Fruit fly (Drosophila melanogaster) whole organism, embryonic: Measurements from ENCODE around the gene Inx7.

ENCODE experiments used
- Adf1 ChIP-seq: fragments of 200-800 bp; sonication (Bioruptor generic); IDR thresholded peaks from 2 replicates; pipeline ENCODE4 v1.3.6; 2022; ENCODE audit warnings: missing biosample characterization, missing genetic modification characterization
- B-H2 ChIP-seq: fragments of 200-800 bp; sonication (Bioruptor generic); optimal IDR thresholded peaks from 2 replicates; lab custom pipeline; 2018; ENCODE audit warnings: missing biosample characterization, mild to moderate bottlenecking, missing genetic modification characterization
- CG10431 ChIP-seq: fragments of 200-800 bp; sonication (Bioruptor generic); optimal IDR thresholded peaks from 3 replicates; lab custom pipeline; 2018; ENCODE audit warnings: missing biosample characterization, mild to moderate bottlenecking, missing genetic modification characterization
- CG10959 ChIP-seq: fragments of 200-800 bp; sonication (Bioruptor generic); IDR thresholded peaks from 2 replicates; pipeline ENCODE4 v1.3.6; 2022; ENCODE audit warnings: missing biosample characterization, missing genetic modification characterization
- CG11093 ChIP-seq: fragments of 200-800 bp; sonication (Bioruptor generic); IDR thresholded peaks from 3 replicates; pipeline ENCODE4 v1.3.6; 2022; ENCODE audit warnings: missing biosample characterization, missing genetic modification characterization
- CG16815 ChIP-seq: fragments of 200-800 bp; sonication (Bioruptor generic); optimal IDR thresholded peaks from 3 replicates; lab custom pipeline; 2017; ENCODE audit warnings: missing biosample characterization, mild to moderate bottlenecking, missing genetic modification characterization
- CG18011 ChIP-seq: fragments of 200-800 bp; sonication (Bioruptor generic); optimal IDR thresholded peaks from 2 replicates; lab custom pipeline; 2017; ENCODE audit warnings: missing biosample characterization, missing genetic modification characterization, mild to moderate bottlenecking, moderate library complexity, missing genotype
- CG18476 ChIP-seq: fragments of 200-800 bp; sonication (Bioruptor generic); optimal IDR thresholded peaks from 2 replicates; lab custom pipeline; 2016; ENCODE audit warnings: missing biosample characterization, mild to moderate bottlenecking, missing genetic modification characterization
- CG2875 ChIP-seq: fragments of 200-800 bp; sonication (Bioruptor generic); optimal IDR thresholded peaks from 2 replicates; lab custom pipeline; 2017; ENCODE audit warnings: missing biosample characterization, mild to moderate bottlenecking, missing genetic modification characterization, missing genetic modification reagents
- CG3065 ChIP-seq: fragments of 200-800 bp; sonication (Bioruptor generic); optimal IDR thresholded peaks from 2 replicates; lab custom pipeline; 2016; ENCODE audit warnings: missing biosample characterization, missing genetic modification characterization
- CG32772 ChIP-seq: fragments of 200-800 bp; sonication (Bioruptor generic); IDR thresholded peaks from 2 replicates; pipeline ENCODE4 v1.3.6; 2022; ENCODE audit warnings: missing biosample characterization, missing genetic modification characterization
- CG33557 ChIP-seq: fragments of 200-800 bp; sonication (Bioruptor generic); optimal IDR thresholded peaks from 2 replicates; lab custom pipeline; 2019; ENCODE audit warnings: missing biosample characterization, mild to moderate bottlenecking, missing genetic modification characterization, moderate library complexity
- CG5245 ChIP-seq: fragments of 200-800 bp; sonication (Bioruptor generic); optimal IDR thresholded peaks from 3 replicates; lab custom pipeline; 2016; ENCODE audit warnings: missing biosample characterization, missing genetic modification characterization
- CG6272 ChIP-seq: fragments of 200-800 bp; sonication (Bioruptor generic); IDR thresholded peaks from 2 replicates; pipeline ENCODE4 v1.3.6; 2022; ENCODE audit warnings: missing biosample characterization, missing genetic modification characterization
- CG6683 ChIP-seq: fragments of 200-800 bp; sonication (Bioruptor generic); optimal IDR thresholded peaks from 2 replicates; lab custom pipeline; 2017; ENCODE audit warnings: missing biosample characterization, mild to moderate bottlenecking, missing genetic modification characterization, missing genetic modification reagents
- CG6854 ChIP-seq: fragments of 200-800 bp; sonication (Bioruptor generic); optimal IDR thresholded peaks from 3 replicates; lab custom pipeline; 2017; ENCODE audit warnings: missing biosample characterization, mild to moderate bottlenecking, missing genetic modification characterization
- CG8089 ChIP-seq: fragments of 200-800 bp; sonication (Bioruptor generic); optimal IDR thresholded peaks from 3 replicates; lab custom pipeline; 2016; ENCODE audit warnings: missing biosample characterization, missing genetic modification characterization
- CG8944 ChIP-seq: fragments of 200-800 bp; sonication (Bioruptor generic); optimal IDR thresholded peaks from 3 replicates; lab custom pipeline; 2016; ENCODE audit warnings: missing biosample characterization, missing genetic modification characterization
- CkIIα-i1 ChIP-seq: fragments of 200-800 bp; sonication (Bioruptor generic); IDR thresholded peaks from 2 replicates; pipeline ENCODE4 v1.3.6; 2022; ENCODE audit warnings: missing biosample characterization, missing genetic modification characterization
- Dbx ChIP-seq: fragments of 200-800 bp; sonication (Bioruptor generic); IDR thresholded peaks from 3 replicates; pipeline ENCODE4 v1.3.6; 2022; ENCODE audit warnings: missing biosample characterization, missing genetic modification characterization
- Deaf1 ChIP-seq: fragments of 200-800 bp; optimal IDR thresholded peaks from 3 replicates; lab custom pipeline; 2019; ENCODE audit warnings: missing biosample characterization, mild to moderate bottlenecking, missing genetic modification characterization, moderate library complexity
- Dref ChIP-seq: fragments of 200-800 bp; sonication (Bioruptor generic); IDR thresholded peaks from 2 replicates; pipeline ENCODE4 v1.3.6; 2022; ENCODE audit warnings: missing biosample characterization, missing genetic modification characterization
- Gug ChIP-seq: fragments of 200-800 bp; sonication (Bioruptor generic); IDR thresholded peaks from 4 replicates; pipeline ENCODE4 v1.3.6; 2022; ENCODE audit warnings: missing biosample characterization, missing genetic modification characterization
- HLH3B ChIP-seq: fragments of 200-800 bp; sonication (Bioruptor generic); IDR thresholded peaks from 2 replicates; pipeline ENCODE4 v1.3.6; 2022; ENCODE audit warnings: missing biosample characterization, missing genetic modification characterization
- Hmr ChIP-seq: fragments of 200-800 bp; sonication (Bioruptor generic); optimal IDR thresholded peaks from 3 replicates; lab custom pipeline; 2017; ENCODE audit warnings: mild to moderate bottlenecking, missing biosample characterization, missing genetic modification reagents, missing genetic modification characterization
- Hr39 ChIP-seq: fragments of >200 bp; optimal IDR thresholded peaks from 2 replicates; lab custom pipeline; 2017
- MBD-R2 ChIP-seq: fragments of 200-800 bp; sonication (Bioruptor generic); IDR thresholded peaks from 2 replicates; pipeline ENCODE4 v1.3.6; 2022; ENCODE audit warnings: missing biosample characterization, missing genetic modification characterization
- Mad ChIP-seq: fragments of 200-800 bp; sonication (Bioruptor generic); optimal IDR thresholded peaks from 2 replicates; lab custom pipeline; 2016; ENCODE audit warnings: missing biosample characterization, missing genetic modification characterization
- NC2α ChIP-seq: fragments of 200-800 bp; sonication (Bioruptor generic); optimal IDR thresholded peaks from 2 replicates; lab custom pipeline; 2016; ENCODE audit warnings: missing biosample characterization, missing genetic modification characterization
- Nf-YC ChIP-seq: fragments of 200-800 bp; optimal IDR thresholded peaks from 3 replicates; lab custom pipeline; 2019; ENCODE audit warnings: missing biosample characterization, mild to moderate bottlenecking, missing genetic modification characterization, moderate library complexity
- Oli ChIP-seq: fragments of 200-800 bp; sonication (Bioruptor generic); optimal IDR thresholded peaks from 2 replicates; lab custom pipeline; 2018; ENCODE audit warnings: missing biosample characterization, mild to moderate bottlenecking, missing genetic modification characterization, moderate library complexity
- Side ChIP-seq: fragments of 200-800 bp; sonication (Bioruptor generic); optimal IDR thresholded peaks from 2 replicates; lab custom pipeline; 2016; ENCODE audit warnings: missing biosample characterization, missing genetic modification characterization
- Sry-δ ChIP-seq: fragments of 200-800 bp; sonication (Bioruptor generic); optimal IDR thresholded peaks from 2 replicates; lab custom pipeline; 2016; ENCODE audit warnings: missing biosample characterization, missing genetic modification characterization
- Taf1 ChIP-seq: fragments of 200-800 bp; sonication (Bioruptor generic); IDR thresholded peaks from 2 replicates; pipeline ENCODE4 v1.3.6; 2022; ENCODE audit warnings: missing biosample characterization, missing genetic modification characterization
- Vsx1 ChIP-seq: fragments of 200-800 bp; sonication (Bioruptor generic); optimal IDR thresholded peaks from 2 replicates; lab custom pipeline; 2017; ENCODE audit warnings: missing biosample characterization, mild to moderate bottlenecking, missing genetic modification characterization, missing genetic modification reagents
- aop ChIP-seq: fragments of 200-800 bp; sonication (Bioruptor generic); IDR thresholded peaks from 2 replicates; pipeline ENCODE4 v1.3.6; 2022; ENCODE audit warnings: missing biosample characterization, missing genetic modification characterization
- ase ChIP-seq: fragments of 200-800 bp; sonication (Bioruptor generic); IDR thresholded peaks from 3 replicates; pipeline ENCODE4 v1.3.6; 2022; ENCODE audit warnings: missing biosample characterization, missing genetic modification characterization
- cas ChIP-seq: fragments of 200-800 bp; sonication (Bioruptor generic); IDR thresholded peaks from 2 replicates; pipeline ENCODE4 v1.3.6; 2022; ENCODE audit warnings: missing biosample characterization, missing genetic modification characterization
- caup ChIP-seq: fragments of 200-800 bp; sonication (Bioruptor generic); optimal IDR thresholded peaks from 3 replicates; lab custom pipeline; 2017; ENCODE audit warnings: missing biosample characterization, mild to moderate bottlenecking, missing genetic modification characterization, moderate library complexity; ENCODE audit not compliant: severe bottlenecking
- eyg ChIP-seq: fragments of 200-800 bp; sonication (Bioruptor generic); optimal IDR thresholded peaks from 3 replicates; lab custom pipeline; 2016; ENCODE audit warnings: missing biosample characterization, missing genetic modification characterization
- gcm ChIP-seq: fragments of 200-800 bp; sonication (Bioruptor generic); optimal IDR thresholded peaks from 2 replicates; lab custom pipeline; 2019; ENCODE audit warnings: missing biosample characterization, mild to moderate bottlenecking, missing genetic modification characterization, moderate library complexity
- inv ChIP-seq: fragments of 200-800 bp; sonication (Bioruptor generic); IDR thresholded peaks from 2 replicates; pipeline ENCODE4 v1.3.6; 2022; ENCODE audit warnings: missing biosample characterization, missing genetic modification characterization; ENCODE audit not compliant: partially characterized antibody
- ken ChIP-seq: fragments of 200-800 bp; sonication (Bioruptor generic); IDR thresholded peaks from 3 replicates; pipeline ENCODE4 v1.3.6; 2022; ENCODE audit warnings: missing biosample characterization, missing genetic modification characterization
- lbe ChIP-seq: fragments of 200-800 bp; sonication (Bioruptor generic); optimal IDR thresholded peaks from 2 replicates; lab custom pipeline; 2016; ENCODE audit warnings: missing biosample characterization, mild to moderate bottlenecking, missing genetic modification characterization
- nerfin-1 ChIP-seq: fragments of 200-800 bp; sonication (Bioruptor generic); optimal IDR thresholded peaks from 3 replicates; lab custom pipeline; 2019; ENCODE audit warnings: missing biosample characterization, mild to moderate bottlenecking, missing genetic modification characterization, moderate library complexity
- onecut ChIP-seq: fragments of 200-800 bp; sonication (Bioruptor generic); IDR thresholded peaks from 2 replicates; pipeline ENCODE4 v1.3.6; 2022; ENCODE audit warnings: missing biosample characterization, missing genetic modification characterization
- org-1 ChIP-seq: fragments of 200-800 bp; sonication (Bioruptor generic); optimal IDR thresholded peaks from 2 replicates; lab custom pipeline; 2017; ENCODE audit warnings: missing biosample characterization, missing genetic modification characterization
- pros ChIP-seq: fragments of 200-800 bp; sonication (Bioruptor generic); optimal IDR thresholded peaks from 3 replicates; lab custom pipeline; 2019; ENCODE audit warnings: missing biosample characterization, mild to moderate bottlenecking, missing genetic modification characterization, moderate library complexity
- sc ChIP-seq, 3 experiments: fragments of >200 bp in 2 of 3; fragments of 200-800 bp in 1 of 3; sonication (Bioruptor generic) in 1 of 3; optimal IDR thresholded peaks; 2 replicates in 2 of 3; 3 replicates in 1 of 3; lab custom pipeline; 2017; ENCODE audit warnings: mild to moderate bottlenecking in 1 of 3, missing biosample characterization in 1 of 3, missing genetic modification characterization in 1 of 3, missing genetic modification reagents in 1 of 3
- shn ChIP-seq: fragments of 200-800 bp; sonication (Bioruptor generic); optimal IDR thresholded peaks from 3 replicates; lab custom pipeline; 2016; ENCODE audit warnings: missing biosample characterization, missing genetic modification characterization
- tap ChIP-seq: fragments of 200-800 bp; optimal IDR thresholded peaks from 3 replicates; lab custom pipeline; 2019; ENCODE audit warnings: missing biosample characterization, mild to moderate bottlenecking, missing genetic modification characterization, moderate library complexity

Inx7 gene

dm6 chrX:7014931-7015428 lies 21.6 kb upstream of the Inx7 start (continued):
- TF ChIP-seq CG10959 (GFP tag; lab: Robert Waterston, UW) (no peak), Side (GFP tag; lab: Kevin White, UChicago) (peak; percentile 72), Oli (no peak), MBD-R2 (GFP tag; lab: Robert Waterston, UW) (peak; percentile 46; the same call in 1 of the 2 replicates), CG32772 (GFP tag; lab: Robert Waterston, UW) (peak; percentile 8; the same call in 1 of the 2 replicates), cas (no peak), shn (GFP tag; lab: Kevin White, UChicago) (peak; percentile 23), CG8089 (GFP tag; lab: Kevin White, UChicago) (no peak), Dref (GFP tag; lab: Robert Waterston, UW) (peak; percentile 77), Deaf1 (tag; lab: Kevin White, UChicago) (no peak), NC2α (GFP tag; lab: Kevin White, UChicago) (no peak), CG6854 (GFP tag; lab: Kevin White, UChicago) (no peak), pros (GFP tag; lab: Kevin White, UChicago) (no peak), HLH3B (GFP tag; lab: Robert Waterston, UW) (peak; percentile 38; the same call in 1 of the 2 replicates), eyg (no peak), ken (0 out of 3 replicates have a peak, but pooled peaks have one; percentile 6), CG6683 (GFP tag; lab: Kevin White, UChicago) (no peak), lbe (no peak), inv (GFP tag; lab: Robert Waterston, UW) (no peak), onecut (GFP tag; lab: Robert Waterston, UW) (peak; percentile 60), CG16815 (GFP tag; lab: Kevin White, UChicago) (no peak), Hr39 (lab: Kevin White, UChicago) (no peak), Adf1 (GFP tag; lab: Robert Waterston, UW) (no peak), CG2875 (GFP tag; lab: Kevin White, UChicago) (peak; percentile 28), Taf1 (peak; percentile 15; the same call in 1 of the 2 replicates), Dbx (GFP tag; lab: Robert Waterston, UW) (peak; percentile 57; the same call in 1 of the 3 replicates), aop (GFP tag; lab: Robert Waterston, UW) (no peak), CG3065 (GFP tag; lab: Kevin White, UChicago) (no peak), CG18011 (GFP tag; lab: Kevin White, UChicago) (no peak), CG18476 (GFP tag; lab: Kevin White, UChicago) (no peak), Vsx1 (GFP tag; lab: Kevin White, UChicago) (no peak), tap (tag; lab: Kevin White, UChicago) (no peak), B-H2 (peak; percentile 52), CG6272 (GFP tag; lab: Robert Waterston, UW) (peak; percentile 31; the same call in 1 of the 2 replicates), CkIIα-i1 (GFP tag; lab: Robert Waterston, UW) (no peak), Nf-YC (tag; lab: Kevin White, UChicago) (peak; percentile 39), caup (GFP tag; lab: Kevin White, UChicago) (peak; percentile 32), CG33557 (GFP tag; lab: Kevin White, UChicago) (no peak), Gug (GFP tag; lab: Robert Waterston, UW) (peak; percentile 39; the same call in 1 of the 4 replicates), Sry-δ (peak; percentile 63), CG8944 (no peak), ase (GFP tag; lab: Robert Waterston, UW) (peak; percentile 50; the same call in 1 of the 3 replicates), CG5245 (GFP tag; lab: Kevin White, UChicago) (no peak), Hmr (GFP tag; lab: Kevin White, UChicago) (peak; percentile 63), gcm (GFP tag; lab: Kevin White, UChicago) (no peak), CG10431 (no peak), org-1 (GFP tag; lab: Kevin White, UChicago) (no peak), Mad (GFP tag; lab: Kevin White, UChicago) (peak; percentile 27), sc (optimal IDR thresholded peaks at IDR 0.05; lab: Kevin White, UChicago) (no peak), sc (GFP tag; optimal IDR thresholded peaks at IDR 0.05; lab: Kevin White, UChicago) (no peak), CG11093 (GFP tag; lab: Robert Waterston, UW) (peak; percentile 45; the same call in 2 of the 3 replicates), nerfin-1 (no peak)
